Worm (Caenorhabditis elegans) whole organism, midembryonic: Measurements from ENCODE around the gene C08F8.3.

Source experiments
- T22C8.4 ChIP-seq: fragments of 200-800 bp; sonication (Bioruptor generic); IDR thresholded peaks from 2 replicates; pipeline ENCODE4 v1.3.6; 2022; ENCODE audit warnings: missing genetic modification characterization, missing compliant biosample characterization
- cog-1 ChIP-seq: sonication (generic microtip); optimal IDR thresholded peaks from 2 replicates; lab custom pipeline; 2016; ENCODE audit warnings: missing genetic modification characterization, missing compliant biosample characterization
- flt-1 ChIP-seq: fragments of 200-800 bp; sonication (Bioruptor generic); IDR thresholded peaks from 2 replicates; pipeline ENCODE4 v1.3.6; 2022; ENCODE audit warnings: missing genetic modification characterization, missing compliant biosample characterization
- klf-2 ChIP-seq: fragments of 200-800 bp; sonication (Bioruptor generic); conservative IDR thresholded peaks from 2 replicates; pipeline ENCODE4 v1.3.6; 2022; ENCODE audit warnings: missing genetic modification reagents, missing genetic modification characterization, missing compliant biosample characterization
- med-1 ChIP-seq: sonication (generic microtip); optimal IDR thresholded peaks from 2 replicates; lab custom pipeline; 2017; ENCODE audit warnings: missing genetic modification characterization, mild to moderate bottlenecking, missing compliant biosample characterization, antibody characterized with exemption, missing genetic modification reagents; ENCODE audit not compliant: insufficient read depth
- ref-1 ChIP-seq: fragments of 200-800 bp; sonication (Bioruptor generic); conservative IDR thresholded peaks from 2 replicates; pipeline ENCODE4 v1.3.6; 2022; ENCODE audit warnings: missing genetic modification reagents, missing genetic modification characterization, missing compliant biosample characterization
- tab-1 ChIP-seq: fragments of 200-800 bp; sonication (Bioruptor generic); IDR thresholded peaks from 2 replicates; pipeline ENCODE4 v1.3.6; 2022; ENCODE audit warnings: missing genetic modification characterization, missing compliant biosample characterization
- ztf-23 ChIP-seq: fragments of 200-800 bp; sonication (Bioruptor generic); IDR thresholded peaks from 2 replicates; pipeline ENCODE4 v1.3.6; 2022; ENCODE audit warnings: missing genetic modification reagents, missing genetic modification characterization, missing compliant biosample characterization
- ztf-29 ChIP-seq: fragments of 200-800 bp; sonication (Bioruptor generic); IDR thresholded peaks from 2 replicates; pipeline ENCODE4 v1.3.6; 2022; ENCODE audit warnings: missing genetic modification reagents, missing genetic modification characterization, missing compliant biosample characterization

DNA sequence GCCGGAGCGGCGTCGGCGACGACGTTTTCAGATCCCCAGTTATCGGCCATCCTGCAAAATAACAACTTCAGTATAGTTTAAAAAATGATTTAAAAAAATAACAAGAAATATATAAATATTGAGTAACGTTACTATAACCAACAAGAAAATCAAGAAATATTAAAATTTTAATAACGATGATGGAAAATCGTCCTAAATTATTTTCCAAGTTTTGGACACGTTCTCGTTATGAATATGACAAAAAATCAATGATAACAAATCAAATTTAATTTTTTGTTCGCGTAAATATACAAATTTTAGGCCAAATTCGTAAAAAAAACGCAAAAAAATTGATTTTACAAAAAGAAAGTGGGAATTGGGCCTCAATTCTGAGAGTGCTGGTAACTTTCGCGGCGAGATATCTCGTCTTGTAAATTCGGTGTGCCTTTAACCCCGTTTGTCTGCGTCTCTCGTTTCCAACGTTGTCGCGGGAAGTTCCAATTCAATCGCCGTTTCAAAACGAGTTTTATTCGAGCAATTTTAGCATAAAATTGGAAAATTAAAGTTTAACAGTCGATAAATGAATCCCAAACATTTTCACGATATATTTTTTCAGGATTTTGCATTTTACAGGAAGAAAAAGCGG, 43.7 kb upstream of the C08F8.3 start, which contains the start of gene rps-5:
- TF ChIP-seq flt-1 (GFP tag; lab: Robert Waterston, UW) (no peak), T22C8.4 (GFP tag; lab: Robert Waterston, UW) (no peak), klf-2 (GFP tag; lab: Robert Waterston, UW) (no peak), cog-1 (tag; lab: Kevin White, UChicago) (no peak), ztf-23 (GFP tag; lab: Robert Waterston, UW) (no peak), ztf-29 (GFP tag; lab: Robert Waterston, UW) (no peak), med-1 (GFP tag; lab: Kevin White, UChicago) (no peak), ref-1 (GFP tag; lab: Robert Waterston, UW) (no peak), tab-1 (GFP tag; lab: Robert Waterston, UW) (no peak)
